Worm (Caenorhabditis elegans) whole organism, L4/young adult: Measurements from ENCODE around the gene fbxb-102.

ENCODE experiments used
- dao-5 ChIP-seq: sonication (generic microtip); optimal IDR thresholded peaks from 2 replicates; lab custom pipeline; 2016; ENCODE audit warnings: missing genotype, missing genetic modification characterization, moderate library complexity, missing compliant biosample characterization
- him-1 ChIP-seq: sonication (generic microtip); optimal IDR thresholded peaks from 2 replicates; lab custom pipeline; 2016; ENCODE audit warnings: missing genotype, missing genetic modification reagents, missing genetic modification characterization, missing compliant biosample characterization

- TF ChIP-seq dao-5 (tag; lab: Kevin White, UChicago): no peak
- no peak for TF ChIP-seq him-1
Measured at ce11 chrII:12459422-12459821, 23.3 kb upstream of the fbxb-102 start, which contains the start of gene tag-281.
